Fruit fly (Drosophila melanogaster): ENCODE results near the gene CG8036.

CG8036 gene

dm6 chr3R:8683280-8683679, 15.6 kb downstream of the CG8036 start (continued):
- no peak for TF ChIP-seq Fer3 (tag; optimal IDR thresholded peaks at IDR 0.05)
- TF ChIP-seq CTCF (GFP tag; optimal IDR thresholded peaks at IDR 0.05) = no peak
- no peak for TF ChIP-seq CG8359 (GFP tag; optimal IDR thresholded peaks at IDR 0.05; ENCODE audit: borderline replicate concordance)
- no peak for TF ChIP-seq hbn (GFP tag; IDR thresholded peaks at IDR 0.05; ENCODE audit: partially characterized antibody)
- no peak for TF ChIP-seq eyg (GFP tag; optimal IDR thresholded peaks at IDR 0.05)
- no peak for TF ChIP-seq sc (optimal IDR thresholded peaks at IDR 0.05)
- TF ChIP-seq sc (GFP tag; optimal IDR thresholded peaks at IDR 0.05) = no peak
- peak; percentile 88 for TF ChIP-seq zen (tag; optimal IDR thresholded peaks at IDR 0.05)
- TF ChIP-seq Antp (GFP tag; optimal IDR thresholded peaks at IDR 0.05) = no peak
- no peak for TF ChIP-seq Oaz (GFP tag; IDR thresholded peaks at IDR 0.05)
- no peak for TF ChIP-seq Hr51 (GFP tag; optimal IDR thresholded peaks at IDR 0.05)
- TF ChIP-seq H2.0 (GFP tag; IDR thresholded peaks at IDR 0.05) = no peak
- TF ChIP-seq B-H2 (GFP tag; optimal IDR thresholded peaks at IDR 0.05) = no peak
- TF ChIP-seq Blimp-1 (GFP tag; optimal IDR thresholded peaks at IDR 0.05) = no peak
- no peak for TF ChIP-seq Fer1 (GFP tag; optimal IDR thresholded peaks at IDR 0.05)
- no peak for TF ChIP-seq CG30431 (GFP tag; optimal IDR thresholded peaks at IDR 0.05)
- no peak for TF ChIP-seq CG6765 (GFP tag; optimal IDR thresholded peaks at IDR 0.05)
- TF ChIP-seq Hmr (GFP tag; optimal IDR thresholded peaks at IDR 0.05) = no peak
- no peak for TF ChIP-seq Pdp1 (GFP tag; optimal IDR thresholded peaks at IDR 0.05)
- TF ChIP-seq CG8765 (GFP tag; IDR thresholded peaks at IDR 0.05) = peak; percentile 65
- TF ChIP-seq CG3163 (GFP tag; optimal IDR thresholded peaks at IDR 0.05) = no peak
- no peak for TF ChIP-seq mam (GFP tag; optimal IDR thresholded peaks at IDR 0.05)
- no peak for TF ChIP-seq hth (optimal IDR thresholded peaks at IDR 0.05)
- no peak for TF ChIP-seq CG7928 (GFP tag; optimal IDR thresholded peaks at IDR 0.05)
- 0 out of 2 replicates have a peak, but pooled peaks have one; percentile 1 for TF ChIP-seq Dref (GFP tag; IDR thresholded peaks at IDR 0.05)
- no peak for TF ChIP-seq jumu (GFP tag; optimal IDR thresholded peaks at IDR 0.05)
- TF ChIP-seq CG12659 (GFP tag; optimal IDR thresholded peaks at IDR 0.05) = no peak
- TF ChIP-seq CG4617 (GFP tag; optimal IDR thresholded peaks at IDR 0.05; ENCODE audit: borderline replicate concordance) = no peak
- TF ChIP-seq CG18262 (tag; optimal IDR thresholded peaks at IDR 0.05) = peak; percentile 5
- TF ChIP-seq Dad (GFP tag; optimal IDR thresholded peaks at IDR 0.05) = no peak
- no peak for TF ChIP-seq CG6813 (GFP tag; optimal IDR thresholded peaks at IDR 0.05)
- no peak for TF ChIP-seq Xbp1 (GFP tag; optimal IDR thresholded peaks at IDR 0.05)
- TF ChIP-seq Doc2 (GFP tag; IDR thresholded peaks at IDR 0.05) = no peak
- TF ChIP-seq CG9727 (GFP tag; optimal IDR thresholded peaks at IDR 0.05) = peak; percentile 62
- TF ChIP-seq CG14441 (GFP tag; IDR thresholded peaks at IDR 0.05) = no peak
- TF ChIP-seq CG9817 (tag; optimal IDR thresholded peaks at IDR 0.05) = no peak
- peak; percentile 28; the same call in 1 of the 2 replicates for TF ChIP-seq Xrp1 (GFP tag; IDR thresholded peaks at IDR 0.05)
- no peak for TF ChIP-seq CG1603 (tag; optimal IDR thresholded peaks at IDR 0.05)
- no peak for TF ChIP-seq Dip2 (GFP tag; IDR thresholded peaks at IDR 0.05)
- no peak for TF ChIP-seq dysf (GFP tag; IDR thresholded peaks at IDR 0.05)
- no peak for TF ChIP-seq CG1529 (GFP tag; optimal IDR thresholded peaks at IDR 0.05)
- TF ChIP-seq fd102C (GFP tag; optimal IDR thresholded peaks at IDR 0.05) = peak; percentile 79
- TF ChIP-seq psq (GFP tag; optimal IDR thresholded peaks at IDR 0.05) = no peak
- no peak for TF ChIP-seq rib (GFP tag; IDR thresholded peaks at IDR 0.05)
- no peak for TF ChIP-seq PHDP (tag; optimal IDR thresholded peaks at IDR 0.05)
- no peak for TF ChIP-seq CG11093 (GFP tag; IDR thresholded peaks at IDR 0.05)
- no peak for TF ChIP-seq bbx (GFP tag; IDR thresholded peaks at IDR 0.05; ENCODE audit: partially characterized antibody)
- no peak for TF ChIP-seq CG11085 (GFP tag; IDR thresholded peaks at IDR 0.05)
- no peak for TF ChIP-seq HmgZ (tag; optimal IDR thresholded peaks at IDR 0.05)
- TF ChIP-seq vvl (GFP tag; IDR thresholded peaks at IDR 0.05) = no peak
- TF ChIP-seq CG2199 (GFP tag; IDR thresholded peaks at IDR 0.05) = no peak
- no peak for TF ChIP-seq CG14014 (GFP tag; IDR thresholded peaks at IDR 0.05)
- TF ChIP-seq zfh1 (GFP tag; IDR thresholded peaks at IDR 0.05) = peak; percentile 28; the same call in 1 of the 3 replicates

Measured in whole organism, embryonic.